Worm (Caenorhabditis elegans): ENCODE results near the gene math-34.

DNA sequence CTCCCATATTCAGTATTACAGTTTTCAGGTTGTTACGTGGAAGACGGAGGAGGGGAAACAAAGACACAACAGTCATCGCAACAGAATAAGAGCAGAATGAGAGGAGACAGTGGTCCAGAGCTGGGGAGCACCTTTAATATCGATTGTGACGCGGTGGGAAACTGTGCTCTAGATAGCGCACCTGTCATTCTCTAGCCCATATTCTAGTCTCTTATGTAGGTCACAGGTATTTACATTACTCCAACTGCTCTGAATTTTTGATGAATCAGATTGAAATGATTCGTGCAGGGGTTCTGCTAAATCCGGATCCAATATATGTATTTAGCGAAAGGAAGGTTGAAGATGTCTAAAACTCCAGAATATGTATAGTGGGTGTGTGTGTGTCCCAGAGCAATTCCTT is 13.5 kb downstream of the math-34 start, which contains the start of gene fbxb-41:
- no peak for TF ChIP-seq jun-1 (tag; optimal IDR thresholded peaks at IDR 0.05)
- no peak for TF ChIP-seq skn-1 (tag; optimal IDR thresholded peaks at IDR 0.05)

All from whole organism, L1 larva.